Worm (Caenorhabditis elegans) whole organism, L2 larva: ENCODE results near the gene ZK1307.8.

ENCODE experiments used
- ZK546.5 ChIP-seq: sonication (generic microtip); optimal IDR thresholded peaks from 2 replicates; lab custom pipeline; 2017; ENCODE audit warnings: missing biosample characterization, missing genetic modification characterization
- alr-1 ChIP-seq: fragments of 150-350 bp; optimal IDR thresholded peaks from 2 replicates; lab custom pipeline; 2014; ENCODE audit warnings: missing biosample characterization, missing genetic modification characterization
- ama-1 ChIP-seq: fragments of 150-350 bp; optimal IDR thresholded peaks from 2 replicates; lab custom pipeline; 2018; ENCODE audit warnings: inconsistent platforms
- egl-27 ChIP-seq: sonication (generic microtip); optimal IDR thresholded peaks from 3 replicates; lab custom pipeline; 2017; ENCODE audit warnings: missing biosample characterization, missing genetic modification reagents, missing genetic modification characterization
- elt-3 ChIP-seq: sonication (generic microtip); optimal IDR thresholded peaks from 2 replicates; lab custom pipeline; 2017; ENCODE audit warnings: missing biosample characterization, missing genetic modification characterization
- mbf-1 ChIP-seq: sonication (generic microtip); optimal IDR thresholded peaks from 2 replicates; lab custom pipeline; 2017; ENCODE audit warnings: missing biosample characterization, missing genetic modification characterization
- nhr-11 ChIP-seq: fragments of 150-350 bp; optimal IDR thresholded peaks from 2 replicates; lab custom pipeline; 2014; ENCODE audit warnings: missing biosample characterization, missing genetic modification characterization
- nhr-237 ChIP-seq: fragments of 150-350 bp; optimal IDR thresholded peaks from 2 replicates; lab custom pipeline; 2014; ENCODE audit warnings: missing biosample characterization, missing genetic modification characterization
- skn-1 ChIP-seq: sonication (generic microtip); optimal IDR thresholded peaks from 2 replicates; lab custom pipeline; 2017; ENCODE audit warnings: missing biosample characterization, missing genetic modification characterization
- snpc-4 ChIP-seq: fragments of 150-350 bp; optimal IDR thresholded peaks from 2 replicates; lab custom pipeline; 2014; ENCODE audit warnings: missing biosample characterization, missing genetic modification characterization
- unc-62 ChIP-seq: fragments of 150-350 bp; optimal IDR thresholded peaks from 2 replicates; lab custom pipeline; 2014; ENCODE audit warnings: missing biosample characterization, missing genetic modification reagents, missing genetic modification characterization
- ztf-4 ChIP-seq: fragments of 150-350 bp; optimal IDR thresholded peaks from 2 replicates; lab custom pipeline; 2014; ENCODE audit warnings: missing biosample characterization, missing genetic modification characterization

DNA sequence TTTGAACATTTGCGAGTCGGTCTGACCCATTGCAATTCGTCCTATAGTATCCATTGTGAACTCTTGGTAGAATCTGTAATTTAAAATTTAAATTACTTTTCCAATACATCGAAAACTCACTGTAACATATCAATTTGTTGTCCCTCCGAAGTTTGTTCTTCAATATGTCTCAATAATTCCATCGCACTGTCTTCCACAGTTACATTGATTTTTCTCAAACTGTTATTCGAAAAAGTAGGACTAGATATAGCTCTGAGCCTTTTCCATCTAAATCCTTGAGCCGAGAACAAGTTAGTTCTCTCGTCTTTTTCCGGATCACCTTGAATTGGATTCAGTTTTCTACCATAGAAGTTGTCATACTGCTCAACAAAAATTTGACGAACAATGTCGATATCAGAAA, 37.7 kb downstream of the ZK1307.8 start:
- TF ChIP-seq skn-1 (tag; lab: Kevin White, UChicago), result no peak
- no peak for TF ChIP-seq unc-62 (GFP tag; lab: Kevin White, UChicago)
- no peak for TF ChIP-seq ama-1 (lab: Kevin White, UChicago)
- no peak for TF ChIP-seq alr-1
- TF ChIP-seq nhr-11 (tag; lab: Kevin White, UChicago), result no peak
- no peak for TF ChIP-seq snpc-4 (tag; lab: Kevin White, UChicago)
- no peak for TF ChIP-seq elt-3 (tag; lab: Kevin White, UChicago)
- TF ChIP-seq nhr-237, result no peak
- TF ChIP-seq ztf-4 (tag; lab: Kevin White, UChicago), result no peak
- no peak for TF ChIP-seq ZK546.5
- no peak for TF ChIP-seq mbf-1 (tag; lab: Kevin White, UChicago)
- no peak for TF ChIP-seq egl-27 (tag; lab: Kevin White, UChicago)
